Worm (Caenorhabditis elegans) whole organism, L1 larva: ENCODE results near the gene dpy-3.

Source experiments
- alr-1 ChIP-seq: fragments of 200-800 bp; sonication (Bioruptor generic); optimal IDR thresholded peaks from 2 replicates; lab custom pipeline; 2018; ENCODE audit warnings: borderline replicate concordance, mild to moderate bottlenecking, missing genetic modification characterization, missing compliant biosample characterization
- ces-1 ChIP-seq: fragments of 150-350 bp; optimal IDR thresholded peaks from 2 replicates; lab custom pipeline; 2014; ENCODE audit warnings: missing biosample characterization, missing genetic modification reagents, missing genetic modification characterization
- hpl-2 ChIP-seq: fragments of 150-350 bp; optimal IDR thresholded peaks from 2 replicates; lab custom pipeline; 2014; ENCODE audit warnings: missing biosample characterization, missing genetic modification reagents, missing genetic modification characterization
- lin-13 ChIP-seq: fragments of 150-350 bp; optimal IDR thresholded peaks from 2 replicates; lab custom pipeline; 2014; ENCODE audit warnings: missing biosample characterization, missing genetic modification reagents, missing genetic modification characterization
- nhr-11 ChIP-seq: fragments of 150-350 bp; optimal IDR thresholded peaks from 2 replicates; lab custom pipeline; 2014; ENCODE audit warnings: missing biosample characterization, missing genetic modification characterization
- nhr-84 ChIP-seq: sonication (generic microtip); optimal IDR thresholded peaks from 2 replicates; lab custom pipeline; 2017; ENCODE audit warnings: missing biosample characterization, missing genetic modification characterization
- snpc-4 ChIP-seq: fragments of 150-350 bp; optimal IDR thresholded peaks from 2 replicates; lab custom pipeline; 2014; ENCODE audit warnings: missing biosample characterization, missing genetic modification characterization
- unc-62 ChIP-seq: fragments of 150-350 bp; optimal IDR thresholded peaks from 2 replicates; lab custom pipeline; 2014; ENCODE audit warnings: missing biosample characterization, missing genetic modification reagents, missing genetic modification characterization

ce11 chrX:2099002-2099401, 46.4 kb downstream of the dpy-3 start:
- TF ChIP-seq snpc-4 (tag; lab: Kevin White, UChicago): no peak
- no peak for TF ChIP-seq nhr-11 (tag; lab: Kevin White, UChicago)
- TF ChIP-seq hpl-2: no peak
- no peak for TF ChIP-seq nhr-84
- no peak for TF ChIP-seq unc-62
- TF ChIP-seq alr-1 (tag; lab: Kevin White, UChicago): no peak
- TF ChIP-seq lin-13 (GFP tag; lab: Kevin White, UChicago): no peak
- no peak for TF ChIP-seq ces-1 (GFP tag; lab: Kevin White, UChicago)
